Worm (Caenorhabditis elegans) whole organism, L1 larva: ENCODE data around the gene Y82E9BL.5.

Source experiments
- C34B4.2 ChIP-seq: sonication (generic microtip); optimal IDR thresholded peaks from 2 replicates; lab custom pipeline; 2017; ENCODE audit warnings: mild to moderate bottlenecking, missing genetic modification characterization, missing compliant biosample characterization
- ama-1 ChIP-seq: fragments of 150-350 bp; optimal IDR thresholded peaks from 2 replicates; lab custom pipeline; 2014
- ces-1 ChIP-seq: fragments of 150-350 bp; optimal IDR thresholded peaks from 2 replicates; lab custom pipeline; 2014; ENCODE audit warnings: missing biosample characterization, missing genetic modification reagents, missing genetic modification characterization
- dpl-1 ChIP-seq, 3 experiments: fragments of 150-350 bp in 2 of 3; sonication (generic microtip) in 1 of 3; optimal IDR thresholded peaks; 2 replicates each; lab custom pipeline; 2014 to 2017; ENCODE audit warnings: missing biosample characterization in 3 of 3, missing genetic modification characterization in 3 of 3, missing genetic modification reagents in 3 of 3
- dsc-1 ChIP-seq: sonication (generic microtip); optimal IDR thresholded peaks from 2 replicates; lab custom pipeline; 2016; ENCODE audit warnings: mild to moderate bottlenecking, missing genetic modification characterization, missing compliant biosample characterization
- fkh-10 ChIP-seq: sonication (generic microtip); optimal IDR thresholded peaks from 2 replicates; lab custom pipeline; 2017; ENCODE audit warnings: missing biosample characterization, missing genetic modification reagents, missing genetic modification characterization
- jun-1 ChIP-seq: fragments of 150-350 bp; optimal IDR thresholded peaks from 2 replicates; lab custom pipeline; 2014; ENCODE audit warnings: missing biosample characterization, missing genetic modification reagents, missing genetic modification characterization
- nhr-237 ChIP-seq: fragments of 150-350 bp; optimal IDR thresholded peaks from 2 replicates; lab custom pipeline; 2014; ENCODE audit warnings: missing biosample characterization, missing genetic modification characterization
- nhr-28 ChIP-seq: fragments of 150-350 bp; optimal IDR thresholded peaks from 2 replicates; lab custom pipeline; 2014; ENCODE audit warnings: missing biosample characterization, missing genetic modification characterization

- TF ChIP-seq dpl-1 (GFP tag; optimal IDR thresholded peaks at IDR 0.05; lab: Kevin White, UChicago) (no peak), dsc-1 (tag; lab: Kevin White, UChicago) (no peak), ces-1 (no peak), fkh-10 (GFP tag; lab: Kevin White, UChicago) (no peak), nhr-237 (tag; lab: Kevin White, UChicago) (no peak), nhr-28 (tag; lab: Kevin White, UChicago) (no peak), ama-1 (lab: Kevin White, UChicago) (no peak), jun-1 (tag; lab: Kevin White, UChicago) (no peak), C34B4.2 (tag; lab: Kevin White, UChicago) (no peak)
Observed at ce11 chrIII:1308887-1309286, 38.6 kb downstream of the Y82E9BL.5 start, which contains the start of gene Y82E9BL.12.
